Worm (Caenorhabditis elegans): Measurements from ENCODE around the gene F52H2.1.

The F52H2.1 gene

ce11 chrX:2552210-2552674 is 20.7 kb upstream of the F52H2.1 start, which contains the start of gene aat-3 (continued):
- TF ChIP-seq unc-3 (GFP tag; conservative IDR thresholded peaks at IDR 0.05), result no peak
- no peak for TF ChIP-seq unc-3 (tag; optimal IDR thresholded peaks at IDR 0.05)
- TF ChIP-seq zip-5 (tag; optimal IDR thresholded peaks at IDR 0.05), result no peak
- TF ChIP-seq ztf-16 (tag; optimal IDR thresholded peaks at IDR 0.05), result no peak
- no peak for TF ChIP-seq K09A11.1 (tag; optimal IDR thresholded peaks at IDR 0.05; ENCODE audit: insufficient read depth)
- TF ChIP-seq dmd-4 (tag; optimal IDR thresholded peaks at IDR 0.05; ENCODE audit: borderline replicate concordance), result no peak
- no peak for TF ChIP-seq ceh-18 (tag; optimal IDR thresholded peaks at IDR 0.05)
- TF ChIP-seq ceh-22 (tag; optimal IDR thresholded peaks at IDR 0.05), result no peak
- TF ChIP-seq elt-4 (tag; optimal IDR thresholded peaks at IDR 0.05), result no peak
- TF ChIP-seq hlh-13 (GFP tag; optimal IDR thresholded peaks at IDR 0.05), result no peak
- TF ChIP-seq nhr-11 (tag; optimal IDR thresholded peaks at IDR 0.05), result no peak
- TF ChIP-seq K02D7.2 (tag; optimal IDR thresholded peaks at IDR 0.05), result no peak
- peak; percentile 36 for TF ChIP-seq fkh-6 (tag; optimal IDR thresholded peaks at IDR 0.05)
- TF ChIP-seq ets-4 (tag; optimal IDR thresholded peaks at IDR 0.05), result no peak
- no peak for TF ChIP-seq hlh-30 (tag; optimal IDR thresholded peaks at IDR 0.05; ENCODE audit: insufficient read depth)
- TF ChIP-seq mec-3 (tag; optimal IDR thresholded peaks at IDR 0.05; ENCODE audit: borderline replicate concordance), result no peak
- TF ChIP-seq ceh-31 (tag; optimal IDR thresholded peaks at IDR 0.05), result peak; percentile 42
- TF ChIP-seq elt-2 (tag; optimal IDR thresholded peaks at IDR 0.05), result no peak
- TF ChIP-seq sox-4 (tag; optimal IDR thresholded peaks at IDR 0.05), result no peak
- TF ChIP-seq dve-1 (tag; optimal IDR thresholded peaks at IDR 0.05), result no peak
- TF ChIP-seq lim-6 (tag; optimal IDR thresholded peaks at IDR 0.05), result no peak
- no peak for TF ChIP-seq unc-55 (GFP tag; optimal IDR thresholded peaks at IDR 0.05)
- no peak for TF ChIP-seq ceh-48 (tag; optimal IDR thresholded peaks at IDR 0.05)
- TF ChIP-seq nfya-1 (tag; optimal IDR thresholded peaks at IDR 0.05), result peak; percentile 18
- TF ChIP-seq npax-4 (tag; optimal IDR thresholded peaks at IDR 0.05), result no peak
- peak; percentile 17 for TF ChIP-seq tbx-2 (tag; optimal IDR thresholded peaks at IDR 0.05)
- no peak for TF ChIP-seq ceh-45 (GFP tag; IDR thresholded peaks at IDR 0.05)
- no peak for TF ChIP-seq C38D4.7 (GFP tag; optimal IDR thresholded peaks at IDR 0.05)
- no peak for TF ChIP-seq ceh-30 (tag; optimal IDR thresholded peaks at IDR 0.05)
- no peak for TF ChIP-seq hlh-6 (tag; optimal IDR thresholded peaks at IDR 0.05)
- TF ChIP-seq syd-9 (tag; optimal IDR thresholded peaks at IDR 0.05), result no peak
- no peak for TF ChIP-seq unc-86 (tag; optimal IDR thresholded peaks at IDR 0.05)
- TF ChIP-seq pax-1 (tag; optimal IDR thresholded peaks at IDR 0.05), result no peak
- TF ChIP-seq pha-4 (tag; optimal IDR thresholded peaks at IDR 0.05), result no peak
- TF ChIP-seq unc-42 (tag; optimal IDR thresholded peaks at IDR 0.05), result no peak
- no peak for TF ChIP-seq T23F11.4 (GFP tag; optimal IDR thresholded peaks at IDR 0.05)
- TF ChIP-seq hlh-15 (tag; optimal IDR thresholded peaks at IDR 0.05), result no peak
- peak; percentile 45 for TF ChIP-seq ceh-34 (tag; optimal IDR thresholded peaks at IDR 0.05)
- TF ChIP-seq ceh-24 (tag; optimal IDR thresholded peaks at IDR 0.05), result no peak
- TF ChIP-seq pag-3 (tag; optimal IDR thresholded peaks at IDR 0.05; ENCODE audit: borderline replicate concordance), result no peak
- TF ChIP-seq ama-1 (optimal IDR thresholded peaks at IDR 0.05), result no peak
- TF ChIP-seq pros-1 (tag; optimal IDR thresholded peaks at IDR 0.05), result peak; percentile 23
- no peak for TF ChIP-seq sox-2 (GFP tag; IDR thresholded peaks at IDR 0.05)
- no peak for TF ChIP-seq pqm-1 (tag; optimal IDR thresholded peaks at IDR 0.05)
- TF ChIP-seq hlh-8 (tag; optimal IDR thresholded peaks at IDR 0.05), result no peak

DNA sequence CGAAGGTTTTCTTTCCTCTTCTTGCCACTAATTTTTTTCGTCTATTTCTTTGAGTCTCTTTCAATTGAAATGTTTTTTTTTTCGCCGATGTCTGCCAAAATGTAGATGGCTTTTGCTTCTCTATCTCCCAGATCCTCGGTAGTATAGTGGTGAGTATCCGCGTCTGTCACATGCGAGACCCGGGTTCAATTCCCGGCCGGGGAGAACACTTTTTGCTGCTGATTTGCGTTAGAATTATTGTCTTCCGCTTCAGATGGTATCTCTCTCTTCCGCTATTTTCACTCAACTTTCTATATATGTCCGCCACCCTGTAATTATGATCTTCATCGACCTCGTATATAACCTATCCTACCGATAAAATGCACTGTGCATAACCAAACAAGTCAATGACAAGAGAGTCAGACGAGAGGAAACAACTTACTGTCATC is 19.5 kb upstream of the F52H2.1 start:
- TF ChIP-seq unc-86 (tag; optimal IDR thresholded peaks at IDR 0.05), result peak; percentile 46
- peak; percentile 32 for TF ChIP-seq ttx-3 (tag; optimal IDR thresholded peaks at IDR 0.05)
- TF ChIP-seq ceh-9 (tag; optimal IDR thresholded peaks at IDR 0.05), result no peak
- no peak for TF ChIP-seq unc-3 (GFP tag; conservative IDR thresholded peaks at IDR 0.05)
- peak; percentile 39 for TF ChIP-seq unc-3 (tag; optimal IDR thresholded peaks at IDR 0.05)
- TF ChIP-seq pha-2 (tag; optimal IDR thresholded peaks at IDR 0.05), result peak; percentile 66
- TF ChIP-seq ets-4 (tag; optimal IDR thresholded peaks at IDR 0.05), result peak; percentile 15
- peak; percentile 47 for TF ChIP-seq ceh-19 (GFP tag; optimal IDR thresholded peaks at IDR 0.05)
- no peak for TF ChIP-seq tbx-7 (tag; optimal IDR thresholded peaks at IDR 0.05)
- TF ChIP-seq ceh-22 (tag; optimal IDR thresholded peaks at IDR 0.05), result no peak
- peak; percentile 40 for TF ChIP-seq ceh-34 (tag; optimal IDR thresholded peaks at IDR 0.05)
- peak; percentile 5 for TF ChIP-seq T23F11.4 (GFP tag; optimal IDR thresholded peaks at IDR 0.05)
- no peak for TF ChIP-seq zip-5 (tag; optimal IDR thresholded peaks at IDR 0.05)
- no peak for TF ChIP-seq Y22D7AL.16 (tag; optimal IDR thresholded peaks at IDR 0.05)
- TF ChIP-seq ceh-45 (GFP tag; IDR thresholded peaks at IDR 0.05), result 0 out of 2 replicates have a peak, but pooled peaks have one; percentile 52
- peak; percentile 68 for TF ChIP-seq che-1 (tag; optimal IDR thresholded peaks at IDR 0.05)
- TF ChIP-seq dmd-4 (tag; optimal IDR thresholded peaks at IDR 0.05; ENCODE audit: borderline replicate concordance), result no peak
- no peak for TF ChIP-seq pha-4 (tag; optimal IDR thresholded peaks at IDR 0.05)
- TF ChIP-seq nhr-11 (tag; optimal IDR thresholded peaks at IDR 0.05), result no peak
- no peak for TF ChIP-seq pax-1 (tag; optimal IDR thresholded peaks at IDR 0.05)
- TF ChIP-seq unc-42 (tag; optimal IDR thresholded peaks at IDR 0.05), result no peak
- no peak for TF ChIP-seq hlh-8 (tag; optimal IDR thresholded peaks at IDR 0.05)
